Worm (Caenorhabditis elegans) whole organism, L4 larva: Measurements from ENCODE around the gene tbx-43.

Source experiments
- D1046.2 ChIP-seq: fragments of 200-800 bp; sonication (Bioruptor generic); IDR thresholded peaks from 2 replicates; pipeline ENCODE4 v1.3.6; 2022; ENCODE audit warnings: missing genetic modification characterization, missing compliant biosample characterization
- R02D3.7 ChIP-seq: fragments of 150-350 bp; sonication (generic microtip); optimal IDR thresholded peaks from 3 replicates; lab custom pipeline; 2014; ENCODE audit warnings: missing biosample characterization, missing genetic modification characterization
- Y105C5A.15 ChIP-seq: fragments of 200-800 bp; sonication (Bioruptor generic); IDR thresholded peaks from 2 replicates; pipeline ENCODE4 v1.3.6; 2022; ENCODE audit warnings: missing genetic modification characterization, missing compliant biosample characterization
- Y5F2A.4 ChIP-seq: fragments of 200-800 bp; sonication (Bioruptor generic); optimal IDR thresholded peaks from 2 replicates; lab custom pipeline; 2018; ENCODE audit warnings: mild to moderate bottlenecking, missing genetic modification characterization, missing compliant biosample characterization
- ZK546.5 ChIP-seq, 2 experiments: sonication (generic microtip); optimal IDR thresholded peaks; 2 replicates each; lab custom pipeline; 2017; ENCODE audit warnings: missing biosample characterization in 2 of 2, missing genetic modification characterization in 2 of 2
- aha-1 ChIP-seq: fragments of 150-350 bp; peaks from one replicate; lab custom pipeline; 2014; ENCODE audit warnings: missing biosample characterization, missing genetic modification characterization
- arid-1 ChIP-seq: fragments of 200-800 bp; sonication (Bioruptor generic); conservative IDR thresholded peaks from 2 replicates; pipeline ENCODE4 v1.3.6; 2022; ENCODE audit warnings: missing genetic modification reagents, missing genetic modification characterization, missing compliant biosample characterization
- attf-4 ChIP-seq: sonication (generic microtip); optimal IDR thresholded peaks from 3 replicates; lab custom pipeline; 2017; ENCODE audit warnings: missing biosample characterization, missing genetic modification characterization
- ceh-28 ChIP-seq: fragments of 150-350 bp; optimal IDR thresholded peaks from 2 replicates; lab custom pipeline; 2014; ENCODE audit warnings: missing biosample characterization, missing genetic modification reagents, missing genetic modification characterization
- ceh-44 ChIP-seq: fragments of 200-800 bp; sonication (Bioruptor generic); IDR thresholded peaks from 2 replicates; pipeline ENCODE4 v1.3.6; 2022; ENCODE audit warnings: missing genetic modification reagents, missing genetic modification characterization, missing compliant biosample characterization
- ceh-62 ChIP-seq: sonication (generic microtip); optimal IDR thresholded peaks from 2 replicates; lab custom pipeline; 2017; ENCODE audit warnings: missing biosample characterization, missing genetic modification characterization
- ceh-82 ChIP-seq: sonication (generic microtip); optimal IDR thresholded peaks from 2 replicates; lab custom pipeline; 2017; ENCODE audit warnings: missing biosample characterization, missing genetic modification characterization
- ces-1 ChIP-seq: fragments of 150-350 bp; sonication (generic microtip); optimal IDR thresholded peaks from 4 replicates; lab custom pipeline; 2014; ENCODE audit warnings: missing biosample characterization, missing genetic modification reagents, missing genetic modification characterization
- ctbp-1 ChIP-seq: fragments of 200-800 bp; sonication (Bioruptor generic); IDR thresholded peaks from 2 replicates; pipeline ENCODE4 v1.3.6; 2022; ENCODE audit warnings: missing genetic modification reagents, missing genetic modification characterization, missing compliant biosample characterization
- dmd-6 ChIP-seq: fragments of 200-800 bp; sonication (Bioruptor generic); IDR thresholded peaks from 2 replicates; pipeline ENCODE4 v1.3.6; 2022; ENCODE audit warnings: missing genetic modification reagents, missing genetic modification characterization, missing compliant biosample characterization
- dpl-1 ChIP-seq: fragments of 150-350 bp; optimal IDR thresholded peaks from 2 replicates; lab custom pipeline; 2014; ENCODE audit warnings: missing biosample characterization, missing genetic modification reagents, missing genetic modification characterization
- egl-43 ChIP-seq: fragments of 200-800 bp; sonication (Bioruptor generic); IDR thresholded peaks from 2 replicates; pipeline ENCODE4 v1.3.6; 2022; ENCODE audit warnings: missing genetic modification reagents, missing genetic modification characterization, missing compliant biosample characterization
- fkh-10 ChIP-seq: fragments of 150-350 bp; optimal IDR thresholded peaks from 2 replicates; lab custom pipeline; 2014; ENCODE audit warnings: missing biosample characterization, missing genetic modification reagents, missing genetic modification characterization
- gei-8 ChIP-seq: fragments of 200-800 bp; sonication (Bioruptor generic); optimal IDR thresholded peaks from 2 replicates; lab custom pipeline; 2018; ENCODE audit warnings: mild to moderate bottlenecking, missing genetic modification characterization, missing compliant biosample characterization
- hif-1 ChIP-seq, 2 experiments: sonication (generic microtip); optimal IDR thresholded peaks; 2 replicates each; lab custom pipeline; 2016 to 2017; ENCODE audit warnings: missing compliant biosample characterization in 2 of 2, missing genetic modification characterization in 2 of 2, missing genetic modification reagents in 2 of 2, missing genotype in 2 of 2, mild to moderate bottlenecking in 1 of 2
- hlh-30 ChIP-seq: sonication (generic microtip); optimal IDR thresholded peaks from 2 replicates; lab custom pipeline; 2017; ENCODE audit warnings: antibody characterized with exemption, mild to moderate bottlenecking, missing genetic modification characterization, missing compliant biosample characterization; ENCODE audit not compliant: insufficient read depth
- lim-7 ChIP-seq: fragments of 200-800 bp; sonication (Bioruptor generic); IDR thresholded peaks from 2 replicates; pipeline ENCODE4 v1.3.6; 2022; ENCODE audit warnings: missing genetic modification characterization, missing compliant biosample characterization
- lin-29 ChIP-seq: fragments of 200-800 bp; sonication (Bioruptor generic); IDR thresholded peaks from 2 replicates; pipeline ENCODE4 v1.3.6; 2022; ENCODE audit warnings: missing genetic modification reagents, missing genetic modification characterization, missing compliant biosample characterization
- lin-38 ChIP-seq: fragments of 200-800 bp; sonication (Bioruptor generic); IDR thresholded peaks from 2 replicates; pipeline ENCODE4 v1.3.6; 2022; ENCODE audit warnings: missing genetic modification reagents, missing genetic modification characterization, missing compliant biosample characterization
- nhr-11 ChIP-seq: fragments of 150-350 bp; optimal IDR thresholded peaks from 2 replicates; lab custom pipeline; 2014; ENCODE audit warnings: missing biosample characterization, missing genetic modification characterization
- nhr-41 ChIP-seq: fragments of 200-800 bp; sonication (Bioruptor generic); IDR thresholded peaks from 2 replicates; pipeline ENCODE4 v1.3.6; 2022; ENCODE audit warnings: missing genetic modification reagents, missing genetic modification characterization, missing compliant biosample characterization
- nhr-42 ChIP-seq: fragments of 200-800 bp; sonication (Bioruptor generic); IDR thresholded peaks from 2 replicates; pipeline ENCODE4 v1.3.6; 2022; ENCODE audit warnings: missing genetic modification characterization, missing compliant biosample characterization
- nhr-48 ChIP-seq: sonication (generic microtip); optimal IDR thresholded peaks from 2 replicates; lab custom pipeline; 2016; ENCODE audit warnings: mild to moderate bottlenecking, missing genetic modification characterization, missing compliant biosample characterization
- pha-4 ChIP-seq, 2 experiments: fragments of 150-350 bp in 1 of 2; fragments of 200-800 bp in 1 of 2; sonication (Bioruptor generic) in 1 of 2; IDR thresholded peaks in 1 of 2; optimal IDR thresholded peaks in 1 of 2; 2 replicates each; pipeline versions ENCODE4 v1.3.6 to Lab custom; 2014 to 2022; ENCODE audit warnings: missing genetic modification characterization in 2 of 2, missing genetic modification reagents in 2 of 2, missing biosample characterization in 1 of 2, missing compliant biosample characterization in 1 of 2
- php-3 ChIP-seq: fragments of 200-800 bp; sonication (Bioruptor generic); IDR thresholded peaks from 2 replicates; pipeline ENCODE4 v1.3.6; 2022; ENCODE audit warnings: missing genetic modification reagents, missing genetic modification characterization, missing compliant biosample characterization
- pqm-1 ChIP-seq: sonication (generic microtip); optimal IDR thresholded peaks from 2 replicates; lab custom pipeline; 2017; ENCODE audit warnings: missing biosample characterization, missing genetic modification characterization
- rbr-2 ChIP-seq: sonication (generic microtip); optimal IDR thresholded peaks from 2 replicates; lab custom pipeline; 2016; ENCODE audit warnings: missing genotype, missing genetic modification characterization, missing compliant biosample characterization
- set-16 ChIP-seq: fragments of 200-800 bp; sonication (Bioruptor generic); IDR thresholded peaks from 2 replicates; pipeline ENCODE4 v1.3.6; 2022; ENCODE audit warnings: missing genetic modification reagents, missing genetic modification characterization, missing compliant biosample characterization
- tag-97 ChIP-seq: fragments of 200-800 bp; sonication (Bioruptor generic); IDR thresholded peaks from 2 replicates; pipeline ENCODE4 v1.3.6; 2022; ENCODE audit warnings: missing genetic modification characterization, missing compliant biosample characterization
- unc-62 ChIP-seq, 3 experiments: fragments of 150-350 bp in 1 of 3; sonication (generic microtip); optimal IDR thresholded peaks in 2 of 3; peaks in 1 of 3; 1 replicate in 1 of 3; 2 replicates in 2 of 3; lab custom pipeline; 2014 to 2017; ENCODE audit warnings: missing biosample characterization in 3 of 3, missing genetic modification characterization in 3 of 3, missing genetic modification reagents in 3 of 3, missing genotype in 1 of 3
- vab-7 ChIP-seq: fragments of 200-800 bp; sonication (Bioruptor generic); IDR thresholded peaks from 2 replicates; pipeline ENCODE4 v1.3.6; 2022; ENCODE audit warnings: missing genetic modification reagents, missing genetic modification characterization, missing compliant biosample characterization
- zag-1 ChIP-seq: fragments of 150-350 bp; optimal IDR thresholded peaks from 2 replicates; lab custom pipeline; 2014; ENCODE audit warnings: missing biosample characterization, missing genetic modification characterization
- zip-11 ChIP-seq: fragments of 200-800 bp; sonication (Bioruptor generic); IDR thresholded peaks from 2 replicates; pipeline ENCODE4 v1.3.6; 2022; ENCODE audit warnings: missing genetic modification characterization, missing compliant biosample characterization
- ztf-11 ChIP-seq: fragments of 150-350 bp; optimal IDR thresholded peaks from 2 replicates; lab custom pipeline; 2014; ENCODE audit warnings: missing biosample characterization, missing genetic modification characterization

The tbx-43 gene

ce11 chrIII:1799407-1799806, 29.5 kb upstream of the tbx-43 start:
- TF ChIP-seq ceh-44 (GFP tag; lab: Robert Waterston, UW) = no peak
- peak; percentile 61 for TF ChIP-seq set-16 (GFP tag; lab: Robert Waterston, UW)

DNA sequence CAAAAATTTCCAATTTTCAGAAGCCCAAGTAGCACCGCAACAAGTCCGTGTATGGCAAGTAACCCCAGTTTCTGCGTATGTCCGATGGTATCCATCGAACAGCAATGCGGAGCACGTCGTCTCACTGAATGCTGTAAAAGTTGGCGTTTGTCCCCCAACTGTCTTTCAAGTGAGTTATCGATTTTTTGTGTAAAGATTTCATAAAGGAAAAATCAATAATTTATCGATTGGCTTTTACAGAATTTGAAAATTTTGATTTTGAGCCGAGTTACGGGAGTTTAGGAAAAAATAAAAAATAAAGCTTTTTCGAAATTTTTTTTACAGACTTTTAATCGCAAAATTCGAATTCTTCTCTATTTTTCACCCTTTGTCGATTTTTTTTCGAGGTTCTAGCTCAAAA, 24.2 kb upstream of the tbx-43 start:
- TF ChIP-seq lin-38 (GFP tag; lab: Robert Waterston, UW) = no peak
- TF ChIP-seq lin-29 = no peak
- TF ChIP-seq ceh-28 (tag; lab: Kevin White, UChicago) = peak; percentile 78
- TF ChIP-seq ces-1 (GFP tag; lab: Kevin White, UChicago) = no peak

DNA sequence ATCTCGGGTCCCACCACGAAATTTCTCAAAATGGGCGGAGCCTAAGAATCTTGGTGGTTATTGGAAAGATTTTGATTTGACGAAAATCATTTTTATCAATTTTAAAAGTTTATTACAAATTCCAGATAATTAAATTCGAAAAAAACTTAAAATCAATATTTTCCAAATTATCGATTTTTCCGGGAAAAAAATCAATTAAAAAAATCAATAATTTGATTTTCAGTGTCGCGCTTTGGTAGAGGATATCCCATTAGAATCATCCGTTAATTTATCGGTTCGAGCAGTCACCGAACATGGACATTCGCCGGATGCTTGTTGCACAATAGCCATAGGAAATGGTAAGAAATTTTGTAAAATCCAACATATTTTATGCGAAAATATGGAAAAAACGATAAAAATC, 23.5 kb upstream of the tbx-43 start:
- TF ChIP-seq lin-29 = no peak
- peak; percentile 33 for TF ChIP-seq aha-1
- no peak for TF ChIP-seq dmd-6 (GFP tag; lab: Robert Waterston, UW)
- TF ChIP-seq zip-11 (GFP tag; lab: Robert Waterston, UW) = no peak
- peak; percentile 90 for TF ChIP-seq ceh-28 (tag; lab: Kevin White, UChicago)
- no peak for TF ChIP-seq hlh-30 (tag; lab: Kevin White, UChicago)
- no peak for TF ChIP-seq attf-4

DNA sequence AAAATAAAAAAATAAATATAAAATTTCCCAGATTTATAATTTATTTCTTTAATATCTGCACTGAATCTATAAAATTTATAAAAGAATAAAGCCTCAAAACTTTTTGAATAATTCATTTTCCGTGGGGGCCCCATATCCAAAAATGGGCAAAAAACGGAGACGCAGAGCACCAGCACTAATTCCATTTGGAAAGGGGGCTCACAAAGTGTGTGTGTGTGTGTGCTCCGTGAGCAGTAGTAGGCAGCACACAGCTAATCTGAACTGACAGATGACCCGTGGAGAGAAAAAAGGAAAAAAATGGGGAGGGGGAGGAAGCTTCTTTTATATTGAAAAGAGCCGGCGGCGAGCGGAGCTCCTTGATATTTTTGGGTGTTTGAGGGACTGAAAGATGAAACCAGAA, 22.1 kb upstream of the tbx-43 start:
- peak; percentile 14 for TF ChIP-seq fkh-10 (GFP tag; lab: Kevin White, UChicago)
- TF ChIP-seq nhr-48 (tag; lab: Kevin White, UChicago) = no peak

DNA sequence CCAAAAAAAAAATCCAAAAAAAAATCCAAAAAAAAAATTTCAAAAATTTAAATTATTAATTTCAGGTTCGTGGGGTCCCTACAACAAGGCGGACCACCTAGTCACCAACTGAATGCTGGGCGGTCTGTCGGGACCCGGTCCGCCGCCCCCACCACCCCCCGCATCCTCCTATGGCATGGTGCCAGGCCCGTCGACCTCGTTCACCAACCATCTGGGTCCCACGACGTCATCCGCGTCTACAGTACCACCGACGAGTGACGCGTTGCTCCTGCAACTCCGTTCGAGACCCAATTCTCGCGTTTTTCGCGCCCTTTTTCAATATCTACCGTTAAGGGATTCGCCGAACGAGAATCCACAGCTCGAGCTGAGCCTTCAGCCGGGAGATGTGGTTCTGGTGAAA, 19.1 kb upstream of the tbx-43 start:
- TF ChIP-seq set-16 (GFP tag; lab: Robert Waterston, UW) (peak; percentile 92), php-3 (GFP tag; lab: Robert Waterston, UW) (0 out of 2 replicates have a peak, but pooled peaks have one; percentile 46), arid-1 (GFP tag; lab: Robert Waterston, UW) (no peak), egl-43 (0 out of 2 replicates have a peak, but pooled peaks have one; percentile 35)

DNA sequence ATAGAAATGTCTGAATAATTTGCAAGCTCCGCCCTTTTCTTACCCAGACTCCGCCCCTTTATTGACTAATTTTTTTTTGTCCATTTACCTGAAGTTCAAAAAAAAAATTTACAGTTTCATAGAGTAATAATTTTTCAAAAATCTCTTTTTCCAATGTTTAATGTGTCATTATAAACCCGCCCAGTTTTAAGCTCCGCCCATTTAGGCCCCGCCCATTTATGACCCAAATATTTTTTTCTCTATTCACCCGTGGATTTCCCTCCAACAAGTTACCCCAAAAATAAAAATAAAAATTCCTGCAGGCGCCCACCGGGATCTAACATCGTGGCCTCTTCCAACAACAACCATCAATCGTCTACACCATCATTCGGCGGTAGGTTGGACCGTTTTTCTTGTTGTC, 18.1 kb upstream of the tbx-43 start, which contains the start of gene rimb-1:
TSS of gene rimb-1 (plus strand) at position 301 of the 400 bp plus-strand sequence.
- TF ChIP-seq zag-1 (no peak), rbr-2 (tag; lab: Kevin White, UChicago) (no peak), dpl-1 (GFP tag; lab: Kevin White, UChicago) (no peak), hif-1 (tag; optimal IDR thresholded peaks at IDR 0.05; lab: Kevin White, UChicago) (no peak), R02D3.7 (tag; lab: Kevin White, UChicago) (no peak), ZK546.5 (tag; optimal IDR thresholded peaks at IDR 0.05; lab: Kevin White, UChicago) (no peak), Y105C5A.15 (GFP tag; lab: Robert Waterston, UW) (no peak), lim-7 (no peak), unc-62 (GFP tag; optimal IDR thresholded peaks at IDR 0.05 in 1 of 2; lab: Kevin White, UChicago) (peak in 1 of 2 experiments; percentile 45), unc-62 (tag; optimal IDR thresholded peaks at IDR 0.05; lab: Kevin White, UChicago) (no peak)

DNA sequence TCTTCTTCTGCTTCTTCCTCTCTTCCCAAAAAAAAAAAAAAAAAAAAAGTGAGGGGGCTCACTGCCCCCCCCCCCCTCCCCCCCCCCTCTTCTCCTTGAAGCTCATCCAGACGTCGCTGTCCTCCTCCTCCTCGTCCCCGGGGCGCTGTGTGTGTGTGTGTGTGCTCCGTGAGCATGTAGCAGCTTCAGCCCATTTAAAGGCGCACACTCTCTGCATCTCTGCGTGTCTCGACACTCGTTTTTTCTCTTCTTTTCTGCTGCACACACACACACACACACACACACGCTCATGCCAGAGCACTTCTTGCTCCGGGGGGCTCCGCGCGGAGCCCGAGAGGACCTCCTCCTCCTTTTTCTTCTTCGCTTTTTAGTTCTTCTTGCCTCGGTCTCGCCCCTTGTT, 15.9 kb upstream of the tbx-43 start:
- TF ChIP-seq ctbp-1 (GFP tag; lab: Robert Waterston, UW) = peak; percentile 66; the same call in 1 of the 2 replicates
- TF ChIP-seq nhr-42 (GFP tag; lab: Robert Waterston, UW) = no peak
- no peak for TF ChIP-seq D1046.2
- TF ChIP-seq nhr-41 (GFP tag; lab: Robert Waterston, UW) = no peak
- TF ChIP-seq R02D3.7 (tag; lab: Kevin White, UChicago) = no peak
- TF ChIP-seq ceh-62 (tag; lab: Kevin White, UChicago) = no peak
- TF ChIP-seq ztf-11 (tag; lab: Kevin White, UChicago) = no peak
- no peak for TF ChIP-seq ZK546.5 (tag; optimal IDR thresholded peaks at IDR 0.05; lab: Kevin White, UChicago)
- no peak for TF ChIP-seq ceh-82 (tag; lab: Kevin White, UChicago)
- peak in 1 of 2 experiments; percentile 57 for TF ChIP-seq hif-1 (tag; optimal IDR thresholded peaks at IDR 0.05; lab: Kevin White, UChicago)
- no peak for TF ChIP-seq ceh-44 (GFP tag; lab: Robert Waterston, UW)
- peak; percentile 98 for TF ChIP-seq set-16 (GFP tag; lab: Robert Waterston, UW)
- TF ChIP-seq gei-8 (GFP tag; lab: Kevin White, UChicago) = no peak
- TF ChIP-seq nhr-11 (tag; lab: Kevin White, UChicago) = peak; percentile 42
- TF ChIP-seq aha-1 = peak; percentile 94
- TF ChIP-seq tag-97 = no peak
- peak; percentile 67; the same call in 1 of the 2 replicates for TF ChIP-seq pha-4 (GFP tag; IDR thresholded peaks at IDR 0.05; lab: Robert Waterston, UW)
- TF ChIP-seq pha-4 (tag; optimal IDR thresholded peaks at IDR 0.05; lab: Kevin White, UChicago) = no peak
- no peak for TF ChIP-seq pqm-1 (tag; lab: Kevin White, UChicago)
- TF ChIP-seq vab-7 (GFP tag; lab: Robert Waterston, UW) = no peak
- no peak for TF ChIP-seq Y5F2A.4
